Worm (Caenorhabditis elegans): Measurements from ENCODE around the gene spn-4.

DNA sequence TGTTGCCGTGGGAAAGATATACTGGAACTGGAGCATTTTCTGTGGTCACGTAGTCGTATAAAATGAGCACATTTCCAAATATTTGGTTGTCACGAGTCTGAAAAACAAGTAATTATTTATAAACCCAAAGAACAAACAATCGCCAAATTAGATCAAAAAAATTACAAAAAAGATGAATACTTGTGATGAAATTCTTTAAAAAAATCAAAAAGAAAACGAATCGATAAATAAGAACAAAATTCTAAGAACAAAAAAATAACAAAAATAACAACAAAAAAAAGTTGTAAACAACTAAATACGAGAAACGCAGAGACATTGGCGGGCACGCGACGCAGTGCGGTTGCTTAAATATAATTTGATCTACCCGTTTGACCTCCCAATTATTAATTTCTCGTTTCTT is 11.0 kb downstream of the spn-4 start, which contains the start of gene ZC404.16:
- TF ChIP-seq sea-1 (GFP tag; conservative IDR thresholded peaks at IDR 0.05) (no peak), hmbx-1 (tag; optimal IDR thresholded peaks at IDR 0.05) (no peak), ama-1 (optimal IDR thresholded peaks at IDR 0.05) (no peak), tbx-11 (GFP tag; IDR thresholded peaks at IDR 0.05) (no peak), flt-1 (GFP tag; IDR thresholded peaks at IDR 0.05) (no peak), ceh-36 (tag; optimal IDR thresholded peaks at IDR 0.05) (no peak), scrt-1 (GFP tag; IDR thresholded peaks at IDR 0.05) (no peak), tra-4 (tag; optimal IDR thresholded peaks at IDR 0.05) (no peak), B0310.2 (tag; optimal IDR thresholded peaks at IDR 0.05) (no peak), ets-7 (tag; optimal IDR thresholded peaks at IDR 0.05) (no peak), F13C5.2 (tag; optimal IDR thresholded peaks at IDR 0.05) (no peak), aly-1 (tag; optimal IDR thresholded peaks at IDR 0.05) (no peak), tbx-37 (GFP tag; conservative IDR thresholded peaks at IDR 0.05) (no peak)
